Fruit fly (Drosophila melanogaster) whole organism, adult: ENCODE results near the gene LanB1.

ENCODE experiments used
- CG11617 ChIP-seq: fragments of 200-800 bp; sonication (Bioruptor generic); optimal IDR thresholded peaks from 2 replicates; lab custom pipeline; 2017; ENCODE audit warnings: mild to moderate bottlenecking, missing biosample characterization, missing genetic modification reagents, missing genetic modification characterization
- CG12768 ChIP-seq: fragments of 200-800 bp; sonication (Bioruptor generic); optimal IDR thresholded peaks from 2 replicates; lab custom pipeline; 2017; ENCODE audit warnings: missing biosample characterization, missing genetic modification characterization, mild to moderate bottlenecking, moderate library complexity, missing genetic modification reagents
- CG14711 ChIP-seq: fragments of 200-800 bp; sonication (Bioruptor generic); optimal IDR thresholded peaks from 2 replicates; lab custom pipeline; 2018; ENCODE audit warnings: missing biosample characterization, mild to moderate bottlenecking, missing genetic modification characterization, moderate library complexity
- CG1620 ChIP-seq: fragments of 200-800 bp; sonication (Bioruptor generic); optimal IDR thresholded peaks from 2 replicates; lab custom pipeline; 2016; ENCODE audit warnings: missing biosample characterization, missing genetic modification characterization
- CG33017 ChIP-seq: fragments of 200-800 bp; sonication (Bioruptor generic); optimal IDR thresholded peaks from 2 replicates; lab custom pipeline; 2018; ENCODE audit warnings: missing biosample characterization, mild to moderate bottlenecking, missing genetic modification characterization, moderate library complexity
- CG5204 ChIP-seq: fragments of 200-800 bp; sonication (Bioruptor generic); optimal IDR thresholded peaks from 2 replicates; lab custom pipeline; 2016; ENCODE audit warnings: missing biosample characterization, missing genetic modification characterization
- CG7045 ChIP-seq: fragments of 200-800 bp; sonication (Bioruptor generic); optimal IDR thresholded peaks from 2 replicates; lab custom pipeline; 2017; ENCODE audit warnings: missing biosample characterization, mild to moderate bottlenecking, missing genetic modification characterization
- CG7101 ChIP-seq: fragments of 200-800 bp; sonication (Bioruptor generic); optimal IDR thresholded peaks from 2 replicates; lab custom pipeline; 2018; ENCODE audit warnings: missing biosample characterization, mild to moderate bottlenecking, missing genetic modification characterization, moderate library complexity
- Clk ChIP-seq: fragments of 200-800 bp; sonication (Bioruptor generic); optimal IDR thresholded peaks from 2 replicates; lab custom pipeline; 2017; ENCODE audit warnings: missing biosample characterization, missing genetic modification characterization
- Crg-1 ChIP-seq: fragments of 200-800 bp; sonication (Bioruptor generic); optimal IDR thresholded peaks from 2 replicates; lab custom pipeline; 2016; ENCODE audit warnings: missing biosample characterization, missing genetic modification characterization
- Hr96 ChIP-seq: fragments of 200-800 bp; sonication (Bioruptor generic); optimal IDR thresholded peaks from 2 replicates; lab custom pipeline; 2016; ENCODE audit warnings: missing biosample characterization, missing genetic modification characterization
- Mnt ChIP-seq: fragments of 200-800 bp; sonication (Bioruptor generic); optimal IDR thresholded peaks from 2 replicates; lab custom pipeline; 2016; ENCODE audit warnings: missing biosample characterization, mild to moderate bottlenecking, missing genetic modification characterization
- bab1 ChIP-seq: fragments of 200-800 bp; sonication (Bioruptor generic); optimal IDR thresholded peaks from 3 replicates; lab custom pipeline; 2019; ENCODE audit warnings: missing biosample characterization, mild to moderate bottlenecking, missing genetic modification characterization, moderate library complexity
- cic ChIP-seq: fragments of 200-800 bp; sonication (Bioruptor generic); optimal IDR thresholded peaks from 2 replicates; lab custom pipeline; 2017; ENCODE audit warnings: missing biosample characterization, mild to moderate bottlenecking, missing genetic modification characterization, moderate library complexity
- cnc ChIP-seq, 2 experiments: fragments of >200 bp; optimal IDR thresholded peaks; 2 replicates each; lab custom pipeline; 2017
- kay ChIP-seq: fragments of 200-800 bp; sonication (Bioruptor generic); peaks from one replicate; lab custom pipeline; 2016; ENCODE audit warnings: missing biosample characterization, missing genetic modification characterization, borderline replicate concordance
- ovo ChIP-seq: fragments of 200-800 bp; sonication (Bioruptor generic); optimal IDR thresholded peaks from 2 replicates; lab custom pipeline; 2016; ENCODE audit warnings: missing biosample characterization, missing genetic modification characterization
- pad ChIP-seq: fragments of 200-800 bp; sonication (Bioruptor generic); optimal IDR thresholded peaks from 3 replicates; lab custom pipeline; 2017; ENCODE audit warnings: missing biosample characterization, missing genetic modification characterization, mild to moderate bottlenecking, moderate library complexity, missing genetic modification reagents
- tj ChIP-seq: fragments of 200-800 bp; sonication (Bioruptor generic); optimal IDR thresholded peaks from 3 replicates; lab custom pipeline; 2017; ENCODE audit warnings: missing biosample characterization, mild to moderate bottlenecking, missing genetic modification characterization, moderate library complexity
- toe ChIP-seq: fragments of 200-800 bp; sonication (Bioruptor generic); optimal IDR thresholded peaks from 2 replicates; lab custom pipeline; 2016; ENCODE audit warnings: missing biosample characterization, missing genetic modification characterization

Gene LanB1

DNA sequence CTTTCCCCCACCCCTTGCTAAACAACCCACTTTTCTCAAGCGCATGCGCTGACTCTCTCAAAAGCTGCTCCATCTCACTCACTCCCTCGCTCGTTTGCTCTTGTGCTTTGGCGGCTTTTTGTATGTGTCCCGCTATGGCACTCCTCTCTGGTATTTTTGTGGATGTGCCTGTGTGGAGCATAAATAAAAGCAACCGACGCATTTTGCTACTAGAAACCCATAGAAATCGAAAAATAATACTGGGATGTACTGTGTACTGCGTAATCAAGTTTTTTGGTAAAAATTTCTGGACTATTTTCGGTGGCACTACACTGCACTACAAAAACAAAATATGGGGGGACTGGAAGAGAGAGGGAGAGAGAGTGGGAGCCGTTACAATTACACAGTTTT lies 1.5 kb upstream of the LanB1 start:
- TF ChIP-seq CG12768 (peak; percentile 65), CG33017 (peak; percentile 57), cic (GFP tag; lab: Kevin White, UChicago) (peak; percentile 88), kay (GFP tag; lab: Kevin White, UChicago) (peak; percentile 95), Mnt (GFP tag; lab: Kevin White, UChicago) (peak; percentile 95), pad (peak; percentile 96), CG11617 (GFP tag; lab: Kevin White, UChicago) (peak; percentile 1), bab1 (GFP tag; lab: Kevin White, UChicago) (peak; percentile 56), toe (no peak), ovo (peak; percentile 67), Clk (no peak), tj (peak; percentile 85), CG7045 (no peak), CG7101 (no peak)

DNA sequence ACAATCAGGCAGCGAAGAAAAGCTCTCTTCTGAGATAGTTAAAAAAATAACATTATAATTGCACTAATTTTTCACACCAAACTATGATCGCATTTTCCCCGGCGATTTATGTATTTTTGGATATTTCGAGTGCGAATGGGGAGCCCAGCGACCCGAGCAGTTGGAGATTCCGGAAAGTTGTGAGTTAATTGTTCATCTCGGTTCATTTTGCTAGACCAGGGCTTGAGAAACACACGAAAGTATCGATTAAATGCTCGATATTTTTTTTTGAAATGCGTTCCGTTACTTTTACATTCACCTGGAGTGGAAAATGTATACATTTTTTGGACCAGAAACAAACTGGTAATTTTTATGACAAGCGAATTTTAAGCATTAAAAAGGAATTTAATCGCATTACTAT lies 719 bp upstream of the LanB1 start, which contains the start of gene Cdc14:
Cdc14 (minus strand) TSS at position 185 of the 400 bp plus-strand sequence.
- no peak for TF ChIP-seq cic (GFP tag; lab: Kevin White, UChicago)
- TF ChIP-seq kay (GFP tag; lab: Kevin White, UChicago), result peak; percentile 63
- TF ChIP-seq toe, result no peak
- TF ChIP-seq CG11617 (GFP tag; lab: Kevin White, UChicago), result no peak
- no peak for TF ChIP-seq CG7045
- TF ChIP-seq Mnt (GFP tag; lab: Kevin White, UChicago), result peak; percentile 14
- TF ChIP-seq cnc (optimal IDR thresholded peaks at IDR 0.05; lab: Kevin White, UChicago), result no peak
- TF ChIP-seq Crg-1 (GFP tag; lab: Kevin White, UChicago), result no peak
- no peak for TF ChIP-seq Clk
- peak; percentile 27 for TF ChIP-seq CG7101
- no peak for TF ChIP-seq ovo
- no peak for TF ChIP-seq CG5204 (GFP tag; lab: Kevin White, UChicago)
- peak; percentile 22 for TF ChIP-seq bab1 (GFP tag; lab: Kevin White, UChicago)
- TF ChIP-seq CG14711 (tag; lab: Kevin White, UChicago), result no peak
- no peak for TF ChIP-seq CG33017
- no peak for TF ChIP-seq Hr96 (GFP tag; lab: Kevin White, UChicago)

DNA sequence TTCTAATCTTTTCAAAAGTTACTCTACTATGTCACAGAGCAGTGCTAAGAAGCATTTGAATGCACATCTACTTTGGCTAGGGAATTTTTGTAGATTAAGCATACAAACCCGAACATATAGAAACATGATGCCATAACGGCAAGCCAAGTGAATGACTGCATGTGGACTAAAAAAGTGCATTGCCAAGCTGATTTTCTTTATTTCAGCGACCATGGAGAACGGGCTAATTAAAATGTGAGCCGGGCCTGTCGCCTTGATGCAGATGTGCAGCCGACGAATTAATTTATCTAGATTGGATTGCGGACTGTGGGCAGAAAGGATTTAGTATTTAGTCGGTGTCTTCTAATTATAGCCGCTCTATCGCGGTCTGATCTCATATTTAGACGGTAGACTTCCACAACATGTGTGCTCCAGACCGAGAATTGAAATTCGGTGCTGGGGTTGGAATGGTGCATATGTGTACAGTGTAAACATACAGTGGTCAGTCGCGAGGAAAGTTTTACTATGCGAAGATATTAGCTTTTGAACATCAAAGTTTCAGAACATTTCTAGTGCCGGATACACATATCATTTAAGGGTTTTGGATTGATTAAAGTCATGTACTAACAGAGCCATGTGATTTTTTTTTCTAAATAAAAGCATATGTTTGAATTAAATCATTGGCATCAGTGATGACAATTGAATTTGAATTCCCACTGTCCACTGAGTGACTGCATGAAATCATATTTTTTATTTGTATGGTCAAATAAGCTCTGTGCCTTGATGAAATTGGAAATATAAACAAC lies 1.5 kb downstream of the LanB1 start:
- TF ChIP-seq Clk (no peak), kay (GFP tag; lab: Kevin White, UChicago) (peak; percentile 16), ovo (no peak), CG33017 (no peak), tj (peak; percentile 93)

DNA sequence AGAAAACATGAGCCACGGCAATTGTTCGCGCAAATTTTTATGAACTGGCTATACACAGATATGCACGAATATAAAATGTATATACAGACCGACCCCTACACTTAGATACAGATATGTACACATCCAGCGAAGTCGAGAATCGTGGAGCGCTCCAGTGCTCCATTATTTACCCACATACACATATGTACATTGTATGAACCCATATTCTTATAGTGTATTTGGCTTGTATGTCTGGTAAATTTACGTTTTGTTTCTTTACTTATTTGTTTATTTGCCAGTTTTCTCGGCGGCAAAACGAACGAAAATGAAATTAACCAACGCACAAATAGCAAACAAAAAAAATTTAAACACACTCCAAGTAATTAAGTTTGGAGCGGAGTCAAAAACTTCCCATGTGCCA lies 2.1 kb downstream of the LanB1 start:
- TF ChIP-seq Clk (no peak), cic (GFP tag; lab: Kevin White, UChicago) (peak; percentile 3)

DNA sequence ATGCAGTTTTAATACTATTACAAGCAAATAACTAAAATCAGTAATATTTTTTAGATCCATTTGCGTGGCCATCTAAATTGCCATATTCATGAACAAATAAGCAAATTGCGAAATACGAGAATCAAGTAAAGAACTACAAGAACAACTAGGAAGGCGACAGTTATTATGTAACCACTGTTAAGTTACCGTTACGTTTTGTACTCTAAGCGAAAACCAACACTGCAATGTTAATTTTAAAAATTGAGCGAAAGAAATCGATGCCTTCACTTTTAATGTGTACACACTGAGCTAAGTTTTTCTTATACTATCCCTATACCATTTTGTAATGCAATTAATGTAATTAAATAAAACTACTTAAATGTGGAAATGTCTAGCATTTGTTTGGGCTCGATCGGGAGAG lies 9.2 kb downstream of the LanB1 start:
- TF ChIP-seq toe (no peak), CG1620 (GFP tag; lab: Kevin White, UChicago) (no peak)

DNA sequence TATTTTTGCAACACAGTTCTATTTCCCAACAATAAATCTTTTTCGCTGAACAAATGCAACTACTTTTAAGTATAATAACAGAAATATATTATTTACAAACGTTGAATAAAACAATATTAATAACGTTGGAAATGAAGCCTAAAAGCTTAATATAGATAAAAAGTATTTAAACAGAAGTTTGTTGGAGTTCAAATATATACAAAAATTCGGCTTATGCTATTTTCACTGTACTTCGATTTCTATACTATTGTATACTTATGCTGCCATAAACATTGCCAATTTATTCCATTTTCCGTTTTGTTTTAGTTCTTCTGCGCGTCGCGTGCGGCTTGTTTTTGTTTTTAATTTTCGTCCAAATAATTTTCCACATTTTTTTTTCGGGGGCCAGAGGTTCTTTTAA lies 9.6 kb downstream of the LanB1 start, which contains the start of gene CG7115:
CG7115 (plus strand) TSS at position 301 of the 400 bp plus-strand sequence.
- TF ChIP-seq toe (no peak), CG7101 (no peak), kay (GFP tag; lab: Kevin White, UChicago) (no peak), CG11617 (GFP tag; lab: Kevin White, UChicago) (no peak), cic (GFP tag; lab: Kevin White, UChicago) (no peak), Clk (no peak), ovo (no peak), CG1620 (GFP tag; lab: Kevin White, UChicago) (no peak), bab1 (GFP tag; lab: Kevin White, UChicago) (no peak), Crg-1 (GFP tag; lab: Kevin White, UChicago) (no peak), CG33017 (no peak), Hr96 (GFP tag; lab: Kevin White, UChicago) (no peak), cnc (optimal IDR thresholded peaks at IDR 0.05; lab: Kevin White, UChicago) (no peak), Mnt (GFP tag; lab: Kevin White, UChicago) (no peak)

DNA sequence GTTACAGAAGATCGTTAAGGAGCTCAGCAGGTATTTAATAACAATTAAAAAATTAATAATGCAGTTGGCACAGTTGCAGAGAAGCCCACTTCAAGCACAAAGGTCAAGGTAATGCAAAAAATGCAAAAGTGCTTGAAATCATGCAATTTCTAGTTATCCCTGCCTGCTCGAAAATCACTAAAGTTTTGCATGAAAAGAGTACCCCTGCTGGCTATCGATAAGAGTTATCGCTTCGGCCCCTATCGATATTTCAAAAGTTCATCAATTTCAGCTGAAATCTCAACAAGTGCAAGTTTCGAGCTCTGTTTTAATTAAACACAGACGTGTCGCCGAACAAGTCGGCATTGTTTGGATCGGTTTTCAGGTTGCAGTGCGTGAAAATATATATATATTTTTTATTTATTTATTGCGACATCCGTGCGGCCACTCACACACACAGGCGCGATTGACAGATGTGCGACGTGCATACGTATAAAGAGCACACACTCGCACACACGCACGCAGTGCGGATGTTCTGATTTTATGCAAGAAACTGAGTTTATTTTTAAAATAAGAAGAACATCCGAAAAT lies 10.1 kb downstream of the LanB1 start:
- TF ChIP-seq Hr96 (GFP tag; lab: Kevin White, UChicago), result peak; percentile 68
- TF ChIP-seq CG7045, result peak; percentile 12
- peak; percentile 55 for TF ChIP-seq bab1 (GFP tag; lab: Kevin White, UChicago)
- TF ChIP-seq tj, result peak; percentile 16
- TF ChIP-seq CG7101, result no peak
- peak; percentile 63 for TF ChIP-seq CG1620 (GFP tag; lab: Kevin White, UChicago)
- peak; percentile 32 for TF ChIP-seq Crg-1 (GFP tag; lab: Kevin White, UChicago)
- no peak for TF ChIP-seq CG5204 (GFP tag; lab: Kevin White, UChicago)
- TF ChIP-seq CG33017, result no peak
- TF ChIP-seq CG12768, result peak; percentile 20
- TF ChIP-seq CG11617 (GFP tag; lab: Kevin White, UChicago), result peak; percentile 50
- TF ChIP-seq CG14711 (tag; lab: Kevin White, UChicago), result peak; percentile 20
- TF ChIP-seq Mnt (GFP tag; lab: Kevin White, UChicago), result peak; percentile 39
- TF ChIP-seq cic (GFP tag; lab: Kevin White, UChicago), result peak; percentile 13
- TF ChIP-seq cnc (optimal IDR thresholded peaks at IDR 0.05; lab: Kevin White, UChicago), result no peak
- TF ChIP-seq kay (GFP tag; lab: Kevin White, UChicago), result no peak
- peak; percentile 81 for TF ChIP-seq toe
